Fruit fly (Drosophila melanogaster) whole organism, embryonic: ENCODE data around the gene CG31549.

Source experiments
- ATbp ChIP-seq: fragments of 200-800 bp; sonication (Bioruptor generic); optimal IDR thresholded peaks from 2 replicates; lab custom pipeline; 2017; ENCODE audit warnings: missing biosample characterization, mild to moderate bottlenecking, missing genetic modification characterization, missing genetic modification reagents
- Aef1 ChIP-seq: fragments of 200-800 bp; sonication (Bioruptor generic); IDR thresholded peaks from 3 replicates; pipeline ENCODE4 v1.3.6; 2022; ENCODE audit warnings: missing biosample characterization, missing genetic modification characterization
- Bteb2 ChIP-seq: fragments of 200-800 bp; sonication (Bioruptor generic); optimal IDR thresholded peaks from 2 replicates; lab custom pipeline; 2016; ENCODE audit warnings: missing biosample characterization, missing genetic modification characterization
- C15 ChIP-seq: fragments of 200-800 bp; sonication (Bioruptor generic); IDR thresholded peaks from 3 replicates; pipeline ENCODE4 v1.3.6; 2022; ENCODE audit warnings: missing biosample characterization, missing genetic modification characterization
- CG10267 ChIP-seq: fragments of 200-800 bp; sonication (Bioruptor generic); optimal IDR thresholded peaks from 2 replicates; lab custom pipeline; 2018; ENCODE audit warnings: missing biosample characterization, mild to moderate bottlenecking, missing genetic modification characterization, moderate library complexity
- CG11085 ChIP-seq: fragments of 200-800 bp; sonication (Bioruptor generic); IDR thresholded peaks from 2 replicates; pipeline ENCODE4 v1.3.6; 2022; ENCODE audit warnings: missing biosample characterization, missing genetic modification characterization
- CG11247 ChIP-seq: fragments of 200-800 bp; sonication (Bioruptor generic); IDR thresholded peaks from 2 replicates; pipeline ENCODE4 v1.3.6; 2022; ENCODE audit warnings: missing biosample characterization, missing genetic modification characterization
- CG13894 ChIP-seq: fragments of 200-800 bp; sonication (Bioruptor generic); optimal IDR thresholded peaks from 3 replicates; lab custom pipeline; 2018; ENCODE audit warnings: missing biosample characterization, mild to moderate bottlenecking, missing genetic modification characterization, moderate library complexity
- CG15514 ChIP-seq: fragments of 200-800 bp; sonication (Bioruptor generic); optimal IDR thresholded peaks from 3 replicates; lab custom pipeline; 2017; ENCODE audit warnings: missing biosample characterization, missing genetic modification characterization, mild to moderate bottlenecking, moderate library complexity, missing genetic modification reagents
- CG16779 ChIP-seq: fragments of 200-800 bp; sonication (Bioruptor generic); IDR thresholded peaks from 2 replicates; pipeline ENCODE4 v1.3.6; 2022; ENCODE audit warnings: missing biosample characterization, missing genetic modification characterization
- CG18599 ChIP-seq: fragments of 200-800 bp; sonication (Bioruptor generic); optimal IDR thresholded peaks from 3 replicates; lab custom pipeline; 2017; ENCODE audit warnings: missing biosample characterization, missing genetic modification characterization, mild to moderate bottlenecking, moderate library complexity, missing genetic modification reagents
- CG18619 ChIP-seq: fragments of 200-800 bp; sonication (Bioruptor generic); optimal IDR thresholded peaks from 3 replicates; lab custom pipeline; 2017; ENCODE audit warnings: missing biosample characterization, mild to moderate bottlenecking, missing genetic modification characterization
- CG30020 ChIP-seq: fragments of 200-800 bp; optimal IDR thresholded peaks from 2 replicates; lab custom pipeline; 2019; ENCODE audit warnings: missing biosample characterization, mild to moderate bottlenecking, missing genetic modification characterization, moderate library complexity
- CG3995 ChIP-seq: fragments of 200-800 bp; sonication (Bioruptor generic); optimal IDR thresholded peaks from 3 replicates; lab custom pipeline; 2016; ENCODE audit warnings: missing biosample characterization, missing genetic modification characterization
- CG42726 ChIP-seq: fragments of 200-800 bp; sonication (Bioruptor generic); IDR thresholded peaks from 2 replicates; pipeline ENCODE4 v1.3.6; 2022; ENCODE audit warnings: missing biosample characterization, missing genetic modification characterization; ENCODE audit not compliant: partially characterized antibody
- CG4360 ChIP-seq: fragments of 200-800 bp; sonication (Bioruptor generic); IDR thresholded peaks from 2 replicates; pipeline ENCODE4 v1.3.6; 2022; ENCODE audit warnings: missing biosample characterization, missing genetic modification characterization
- CG4730 ChIP-seq: fragments of 200-800 bp; sonication (Bioruptor generic); IDR thresholded peaks from 2 replicates; pipeline ENCODE4 v1.3.6; 2022; ENCODE audit warnings: missing biosample characterization, missing genetic modification characterization
- CG7839 ChIP-seq: fragments of 200-800 bp; sonication (Bioruptor generic); optimal IDR thresholded peaks from 3 replicates; lab custom pipeline; 2018; ENCODE audit warnings: missing biosample characterization, mild to moderate bottlenecking, missing genetic modification characterization, moderate library complexity
- CkIIα-i1 ChIP-seq: fragments of 200-800 bp; sonication (Bioruptor generic); IDR thresholded peaks from 2 replicates; pipeline ENCODE4 v1.3.6; 2022; ENCODE audit warnings: missing biosample characterization, missing genetic modification characterization
- CoRest ChIP-seq: fragments of 200-800 bp; sonication (Bioruptor generic); optimal IDR thresholded peaks from 3 replicates; lab custom pipeline; 2018; ENCODE audit warnings: missing biosample characterization, mild to moderate bottlenecking, missing genetic modification characterization, moderate library complexity
- Dek ChIP-seq: fragments of 200-800 bp; sonication (Bioruptor generic); optimal IDR thresholded peaks from 3 replicates; lab custom pipeline; 2019; ENCODE audit warnings: missing biosample characterization, mild to moderate bottlenecking, missing genetic modification characterization, moderate library complexity
- Ets97D ChIP-seq: fragments of 200-800 bp; sonication (Bioruptor generic); optimal IDR thresholded peaks from 3 replicates; lab custom pipeline; 2016; ENCODE audit warnings: missing biosample characterization, missing genetic modification characterization
- H15 ChIP-seq: fragments of 200-800 bp; sonication (Bioruptor generic); IDR thresholded peaks from 3 replicates; pipeline ENCODE4 v1.3.6; 2022; ENCODE audit warnings: missing biosample characterization, missing genetic modification characterization
- HmgZ ChIP-seq: fragments of 200-800 bp; sonication (Bioruptor generic); optimal IDR thresholded peaks from 2 replicates; lab custom pipeline; 2018; ENCODE audit warnings: missing biosample characterization, mild to moderate bottlenecking, missing genetic modification characterization
- Med ChIP-seq: fragments of 200-800 bp; sonication (Bioruptor generic); peaks from one replicate; lab custom pipeline; 2016; ENCODE audit warnings: missing biosample characterization, missing genetic modification characterization, mild to moderate bottlenecking, inconsistent platforms, moderate library complexity
- Ptx1 ChIP-seq: fragments of 200-800 bp; sonication (Bioruptor generic); IDR thresholded peaks from 2 replicates; pipeline ENCODE4 v1.3.6; 2022; ENCODE audit warnings: missing biosample characterization, missing genetic modification characterization
- Sin3A ChIP-seq: fragments of >200 bp; optimal IDR thresholded peaks from 2 replicates; lab custom pipeline; 2018
- Sox102F ChIP-seq: fragments of 200-800 bp; sonication (Bioruptor generic); optimal IDR thresholded peaks from 2 replicates; lab custom pipeline; 2018; ENCODE audit warnings: missing biosample characterization, mild to moderate bottlenecking, missing genetic modification characterization, moderate library complexity
- Trl ChIP-seq, 3 experiments: fragments of >200 bp in 2 of 3; fragments of 200-800 bp in 1 of 3; sonication (Bioruptor generic) in 1 of 3; optimal IDR thresholded peaks; 2 replicates in 1 of 3; 3 replicates in 2 of 3; lab custom pipeline; 2016 to 2017; ENCODE audit warnings: missing biosample characterization in 1 of 3, missing genetic modification characterization in 1 of 3
- Usf ChIP-seq: fragments of 200-800 bp; sonication (Bioruptor generic); optimal IDR thresholded peaks from 2 replicates; lab custom pipeline; 2017; ENCODE audit warnings: missing genotype, missing biosample characterization, missing genetic modification characterization
- cato ChIP-seq: fragments of 200-800 bp; sonication (Bioruptor generic); optimal IDR thresholded peaks from 2 replicates; lab custom pipeline; 2016; ENCODE audit warnings: missing biosample characterization, missing genetic modification characterization, borderline replicate concordance
- crc ChIP-seq: fragments of 200-800 bp; sonication (Bioruptor generic); optimal IDR thresholded peaks from 2 replicates; lab custom pipeline; 2016; ENCODE audit warnings: missing biosample characterization, missing genetic modification characterization
- dan ChIP-seq: fragments of 200-800 bp; sonication (Bioruptor generic); IDR thresholded peaks from 2 replicates; pipeline ENCODE4 v1.3.6; 2022; ENCODE audit warnings: missing biosample characterization, missing genetic modification characterization
- fd3F ChIP-seq: fragments of 200-800 bp; sonication (Bioruptor generic); optimal IDR thresholded peaks from 2 replicates; lab custom pipeline; 2018; ENCODE audit warnings: missing biosample characterization, mild to moderate bottlenecking, missing genetic modification characterization, moderate library complexity
- jing ChIP-seq: fragments of 200-800 bp; sonication (Bioruptor generic); optimal IDR thresholded peaks from 2 replicates; lab custom pipeline; 2018; ENCODE audit warnings: missing biosample characterization, mild to moderate bottlenecking, missing genetic modification characterization
- kni ChIP-seq: fragments of 200-800 bp; sonication (Bioruptor generic); optimal IDR thresholded peaks from 3 replicates; lab custom pipeline; 2017; ENCODE audit warnings: mild to moderate bottlenecking, missing biosample characterization, missing genetic modification reagents, missing genetic modification characterization
- lab ChIP-seq: fragments of 200-800 bp; sonication (Bioruptor generic); optimal IDR thresholded peaks from 3 replicates; lab custom pipeline; 2017; ENCODE audit warnings: missing biosample characterization, missing genetic modification characterization, mild to moderate bottlenecking, moderate library complexity, missing genetic modification reagents
- lmd ChIP-seq: fragments of 200-800 bp; sonication (Bioruptor generic); IDR thresholded peaks from 2 replicates; pipeline ENCODE4 v1.3.6; 2022; ENCODE audit warnings: missing biosample characterization, missing genetic modification characterization
- maf-S ChIP-seq: fragments of 200-800 bp; sonication (Bioruptor generic); optimal IDR thresholded peaks from 2 replicates; lab custom pipeline; 2016; ENCODE audit warnings: missing biosample characterization, missing genetic modification characterization
- nmo ChIP-seq: fragments of 200-800 bp; sonication (Bioruptor generic); optimal IDR thresholded peaks from 2 replicates; lab custom pipeline; 2018; ENCODE audit warnings: missing biosample characterization, mild to moderate bottlenecking, missing genetic modification characterization, moderate library complexity
- peb ChIP-seq: fragments of 200-800 bp; sonication (Bioruptor generic); IDR thresholded peaks from 2 replicates; pipeline ENCODE4 v1.3.6; 2022; ENCODE audit warnings: missing biosample characterization, missing genetic modification characterization
- pzg ChIP-seq: fragments of 200-800 bp; sonication (Bioruptor generic); optimal IDR thresholded peaks from 3 replicates; lab custom pipeline; 2018; ENCODE audit warnings: missing biosample characterization, mild to moderate bottlenecking, missing genetic modification characterization, moderate library complexity
- schlank ChIP-seq: fragments of 200-800 bp; sonication (Bioruptor generic); optimal IDR thresholded peaks from 2 replicates; lab custom pipeline; 2018; ENCODE audit warnings: missing biosample characterization, mild to moderate bottlenecking, missing genetic modification characterization
- sens ChIP-seq: fragments of 200-800 bp; sonication (Bioruptor generic); peaks from one replicate; lab custom pipeline; 2016; ENCODE audit warnings: missing biosample characterization, missing genetic modification characterization
- slp2 ChIP-seq: fragments of 200-800 bp; sonication (Bioruptor generic); optimal IDR thresholded peaks from 2 replicates; lab custom pipeline; 2016; ENCODE audit warnings: missing biosample characterization, missing genetic modification characterization
- sug ChIP-seq: fragments of 200-800 bp; optimal IDR thresholded peaks from 2 replicates; lab custom pipeline; 2019; ENCODE audit warnings: missing biosample characterization, mild to moderate bottlenecking, missing genetic modification characterization, moderate library complexity
- tap ChIP-seq: fragments of 200-800 bp; optimal IDR thresholded peaks from 3 replicates; lab custom pipeline; 2019; ENCODE audit warnings: missing biosample characterization, mild to moderate bottlenecking, missing genetic modification characterization, moderate library complexity
- tna ChIP-seq: fragments of 200-800 bp; sonication (Bioruptor generic); IDR thresholded peaks from 2 replicates; pipeline ENCODE4 v1.3.6; 2022; ENCODE audit warnings: missing biosample characterization, missing genetic modification characterization; ENCODE audit not compliant: partially characterized antibody
- usp ChIP-seq: fragments of >200 bp; optimal IDR thresholded peaks from 2 replicates; lab custom pipeline; 2017; ENCODE audit warnings: missing biosample characterization, missing genetic modification characterization
- zen ChIP-seq: fragments of 200-800 bp; sonication (Bioruptor generic); optimal IDR thresholded peaks from 3 replicates; lab custom pipeline; 2018; ENCODE audit warnings: missing biosample characterization, mild to moderate bottlenecking, missing genetic modification characterization, moderate library complexity

Gene CG31549

dm6 chr3R:5654692-5655181, 22.7 kb downstream of the CG31549 start, which contains the start of the genes elm and MED27 (continued):
- TF ChIP-seq zen (tag; lab: Kevin White, UChicago) (peak; percentile 94), lab (GFP tag; lab: Kevin White, UChicago) (peak; percentile 89), Sin3A (lab: Kevin White, UChicago) (peak; percentile 95), CG10267 (tag; lab: Kevin White, UChicago) (peak; percentile 87), Dek (tag; lab: Kevin White, UChicago) (peak; percentile 89), dan (GFP tag; lab: Robert Waterston, UW) (peak; percentile 92), CoRest (tag; lab: Kevin White, UChicago) (peak; percentile 95), CG16779 (GFP tag; lab: Robert Waterston, UW) (peak; percentile 25; the same call in 1 of the 2 replicates), CG4730 (GFP tag; lab: Robert Waterston, UW) (peak; percentile 92), Ptx1 (GFP tag; lab: Robert Waterston, UW) (peak; percentile 97), maf-S (GFP tag; lab: Kevin White, UChicago) (peak; percentile 89), Bteb2 (GFP tag; lab: Kevin White, UChicago) (peak; percentile 90), CG18599 (GFP tag; lab: Kevin White, UChicago) (peak; percentile 92), peb (GFP tag; lab: Robert Waterston, UW) (peak; percentile 85), fd3F (GFP tag; lab: Kevin White, UChicago) (peak; percentile 91), CG3995 (peak; percentile 66), pzg (GFP tag; lab: Kevin White, UChicago) (peak; percentile 87), sens (GFP tag; lab: Kevin White, UChicago) (peak; percentile 99), slp2 (GFP tag; lab: Kevin White, UChicago) (peak; percentile 81), usp (GFP tag; lab: Kevin White, UChicago) (no peak), jing (GFP tag; lab: Kevin White, UChicago) (no peak), HmgZ (tag; lab: Kevin White, UChicago) (peak; percentile 95), Usf (GFP tag; lab: Kevin White, UChicago) (peak; percentile 87), Aef1 (GFP tag; lab: Robert Waterston, UW) (peak; percentile 95), ATbp (peak; percentile 68), tap (peak; percentile 62), CG30020 (tag; lab: Kevin White, UChicago) (peak; percentile 85), schlank (tag; lab: Kevin White, UChicago) (peak; percentile 53), Ets97D (GFP tag; lab: Kevin White, UChicago) (peak; percentile 91), CG18619 (peak; percentile 86), crc (GFP tag; lab: Kevin White, UChicago) (peak; percentile 65), lmd (peak; percentile 95), H15 (peak; percentile 93), CG42726 (peak; percentile 60; the same call in 1 of the 2 replicates), Trl (optimal IDR thresholded peaks at IDR 0.05; lab: Kevin White, UChicago) (no peak), Trl (GFP tag; optimal IDR thresholded peaks at IDR 0.05; lab: Kevin White, UChicago) (peak; percentile 93), Sox102F (GFP tag; lab: Kevin White, UChicago) (peak; percentile 92), sug (tag; lab: Kevin White, UChicago) (peak; percentile 95), C15 (GFP tag; lab: Robert Waterston, UW) (peak; percentile 81; the same call in 2 of the 3 replicates), CG11085 (GFP tag; lab: Robert Waterston, UW) (peak; percentile 91), kni (GFP tag; lab: Kevin White, UChicago) (peak; percentile 85), CG7839 (tag; lab: Kevin White, UChicago) (peak; percentile 90), CG15514 (GFP tag; lab: Kevin White, UChicago) (peak; percentile 89), Med (GFP tag; lab: Kevin White, UChicago) (peak; percentile 98), CkIIα-i1 (GFP tag; lab: Robert Waterston, UW) (no peak; the same call in 1 of the 2 replicates), CG4360 (GFP tag; lab: Robert Waterston, UW) (0 out of 2 replicates have a peak, but pooled peaks have one; percentile 42), CG13894 (tag; lab: Kevin White, UChicago) (peak; percentile 92), tna (peak; percentile 65), nmo (peak; percentile 97), cato (peak; percentile 91), CG11247 (peak; percentile 91)
